Worm (Caenorhabditis elegans) whole organism, mixed stage, embryonic: ENCODE results near the gene C05D10.4.

Source experiments
- elt-1 ChIP-seq: sonication (generic microtip); optimal IDR thresholded peaks from 2 replicates; lab custom pipeline; 2017; ENCODE audit warnings: missing genetic modification characterization, mild to moderate bottlenecking, missing compliant biosample characterization, antibody characterized with exemption, moderate library complexity, borderline replicate concordance; ENCODE audit not compliant: insufficient read depth
- lin-13 ChIP-seq: fragments of 150-350 bp; optimal IDR thresholded peaks from 2 replicates; lab custom pipeline; 2014; ENCODE audit warnings: missing biosample characterization, missing genetic modification characterization
- nhr-237 ChIP-seq: fragments of 150-350 bp; optimal IDR thresholded peaks from 2 replicates; lab custom pipeline; 2014; ENCODE audit warnings: missing biosample characterization, missing genetic modification characterization
- pha-4 ChIP-seq: fragments of 150-350 bp; optimal IDR thresholded peaks from 2 replicates; lab custom pipeline; 2018; ENCODE audit warnings: missing biosample characterization, missing genetic modification reagents, missing genetic modification characterization
- sptf-1 ChIP-seq: sonication (generic microtip); optimal IDR thresholded peaks from 2 replicates; lab custom pipeline; 2017; ENCODE audit warnings: mild to moderate bottlenecking, missing genetic modification characterization, moderate library complexity, missing compliant biosample characterization
- unc-39 ChIP-seq: fragments of 150-350 bp; optimal IDR thresholded peaks from 2 replicates; lab custom pipeline; 2014; ENCODE audit warnings: missing biosample characterization, missing genetic modification characterization
- unc-62 ChIP-seq: fragments of 150-350 bp; optimal IDR thresholded peaks from 2 replicates; lab custom pipeline; 2014; ENCODE audit warnings: missing biosample characterization, missing genetic modification reagents, missing genetic modification characterization

ce11 chrIII:6110187-6110586, 7.5 kb upstream of the C05D10.4 start:
- TF ChIP-seq lin-13 (tag; lab: Kevin White, UChicago), result no peak
- TF ChIP-seq unc-62 (GFP tag; lab: Kevin White, UChicago), result no peak
- TF ChIP-seq elt-1 (tag; lab: Kevin White, UChicago), result no peak
- no peak for TF ChIP-seq pha-4 (tag; lab: Kevin White, UChicago)
- no peak for TF ChIP-seq unc-39
- TF ChIP-seq sptf-1 (tag; lab: Kevin White, UChicago), result no peak
- TF ChIP-seq nhr-237, result no peak
